Worm (Caenorhabditis elegans): Measurements from ENCODE around the gene T21B10.3.

The T21B10.3 gene

DNA sequence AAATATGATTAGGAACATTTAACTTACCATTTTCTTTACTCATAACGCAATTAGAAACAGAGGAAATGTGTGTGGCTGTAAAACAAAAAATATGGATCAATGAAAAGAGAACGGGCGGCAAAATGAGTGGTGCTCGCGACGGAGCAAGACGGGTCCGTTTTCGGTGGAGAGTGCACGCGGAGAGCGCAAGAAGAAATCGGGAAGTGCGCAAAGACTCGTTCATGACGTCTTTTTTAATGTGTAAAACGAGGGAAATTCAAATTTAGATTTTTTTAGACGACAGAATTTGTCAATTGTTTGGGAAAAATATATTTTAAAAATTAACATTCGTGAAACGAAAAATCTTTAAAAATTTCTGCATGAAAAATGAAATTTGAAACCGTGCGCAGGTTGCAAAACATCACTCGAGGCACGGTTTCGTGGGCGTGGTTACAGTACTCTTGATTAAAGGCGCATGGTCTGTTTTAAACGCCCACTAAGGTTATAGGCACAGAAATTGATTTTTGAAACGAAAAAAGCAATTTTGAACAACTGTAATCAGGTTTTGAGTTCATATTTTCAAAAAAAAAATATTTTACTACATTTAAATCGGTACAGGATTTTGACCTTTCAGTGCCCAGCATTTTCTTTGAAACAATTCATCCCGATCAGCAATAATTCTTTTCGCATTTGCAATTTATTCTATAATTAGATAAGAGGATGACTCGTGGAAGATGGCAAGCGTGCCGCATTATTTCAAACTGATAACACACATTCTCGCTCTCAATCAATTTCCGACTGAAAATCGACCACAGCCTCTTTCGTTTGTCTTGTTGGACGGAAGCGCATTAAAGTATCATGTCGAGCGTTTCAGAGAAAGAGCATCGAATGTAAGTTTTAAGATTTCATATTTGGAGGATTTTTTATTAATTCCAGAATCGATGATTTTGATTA lies 35.3 kb downstream of the T21B10.3 start, which contains the start of the genes szy-20 and C18E9.5 (continued):
- peak; percentile 90 for TF ChIP-seq mep-1 (tag; optimal IDR thresholded peaks at IDR 0.05)
- peak; percentile 61 for TF ChIP-seq nhr-11 (tag; optimal IDR thresholded peaks at IDR 0.05)
- TF ChIP-seq ceh-8 (GFP tag; optimal IDR thresholded peaks at IDR 0.05) = peak; percentile 72
- peak; percentile 58 for TF ChIP-seq elt-2 (tag; optimal IDR thresholded peaks at IDR 0.05)
- TF ChIP-seq egl-13 (tag; optimal IDR thresholded peaks at IDR 0.05) = peak; percentile 71
- TF ChIP-seq nhr-28 (tag; optimal IDR thresholded peaks at IDR 0.05) = no peak
- no peak for TF ChIP-seq hlh-17 (GFP tag; optimal IDR thresholded peaks at IDR 0.05; ENCODE audit: borderline replicate concordance)

DNA sequence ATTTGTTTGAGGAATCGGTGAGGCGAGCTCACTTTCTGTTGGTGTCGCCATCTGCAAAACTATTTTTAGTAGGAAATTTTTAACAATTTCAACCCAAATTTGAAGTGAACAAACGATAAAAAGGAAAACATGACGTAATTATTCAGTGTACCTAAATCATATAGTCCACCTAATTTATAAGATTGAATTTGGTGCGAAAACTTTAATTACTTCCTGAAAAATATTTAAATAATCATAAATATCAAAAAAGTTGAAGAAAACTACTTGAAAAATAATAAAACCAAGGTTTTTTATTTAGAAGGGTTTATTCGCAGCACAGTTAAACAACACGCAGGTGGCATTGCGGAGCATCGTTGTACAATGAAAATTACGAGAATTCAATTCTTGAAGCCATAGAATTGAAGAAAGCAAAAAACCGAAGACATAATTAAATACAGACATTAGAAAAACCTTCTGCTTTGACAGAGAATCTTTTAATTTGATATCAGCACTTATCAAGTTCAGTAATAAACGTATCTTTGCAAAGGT lies 39.4 kb downstream of the T21B10.3 start, which contains the start of gene tomm-40:
Gene tomm-40 (minus strand): TSS at position 51 of the 528 bp plus-strand sequence.
- TF ChIP-seq lir-3 (tag; optimal IDR thresholded peaks at IDR 0.05; ENCODE audit: poor library complexity) (no peak), nhr-85 (tag) (no peak), ceh-90 (tag; optimal IDR thresholded peaks at IDR 0.05) (no peak), blmp-1 (tag; optimal IDR thresholded peaks at IDR 0.05) (peak; percentile 12), rnt-1 (tag; optimal IDR thresholded peaks at IDR 0.05) (no peak), nhr-71 (tag; optimal IDR thresholded peaks at IDR 0.05) (peak; percentile 31), ceh-8 (GFP tag; optimal IDR thresholded peaks at IDR 0.05) (no peak), dpl-1 (GFP tag; optimal IDR thresholded peaks at IDR 0.05) (peak; percentile 27 to 59 (median 48)), nhr-20 (tag; optimal IDR thresholded peaks at IDR 0.05) (peak; percentile 3), Y116A8C.19 (tag; optimal IDR thresholded peaks at IDR 0.05; ENCODE audit: borderline replicate concordance) (no peak), lin-39 (tag; optimal IDR thresholded peaks at IDR 0.05) (no peak), C16A3.4 (tag; optimal IDR thresholded peaks at IDR 0.05) (no peak), skn-1 (tag; optimal IDR thresholded peaks at IDR 0.05) (peak; percentile 5), ceh-88 (GFP tag; IDR thresholded peaks at IDR 0.05) (no peak), hpl-2 (GFP tag; optimal IDR thresholded peaks at IDR 0.05) (no peak), lin-35 (GFP tag; optimal IDR thresholded peaks at IDR 0.05) (peak in 1 of 2 experiments; percentile 55), C04F5.9 (tag; optimal IDR thresholded peaks at IDR 0.05) (no peak), efl-1 (optimal IDR thresholded peaks at IDR 0.05) (peak; percentile 49 to 51), efl-1 (GFP tag; optimal IDR thresholded peaks at IDR 0.05 in 1 of 2) (peak; percentile 55 to 93), ama-1 (optimal IDR thresholded peaks at IDR 0.05) (no peak), mef-2 (tag; optimal IDR thresholded peaks at IDR 0.05) (no peak), vab-15 (tag; optimal IDR thresholded peaks at IDR 0.05) (no peak), nhr-11 (tag; optimal IDR thresholded peaks at IDR 0.05) (no peak), swsn-7 (tag; optimal IDR thresholded peaks at IDR 0.05) (peak; percentile 13), irx-1 (tag; optimal IDR thresholded peaks at IDR 0.05) (no peak), F16B12.6 (tag; optimal IDR thresholded peaks at IDR 0.05) (no peak), isw-1 (GFP tag; IDR thresholded peaks at IDR 0.05) (no peak), lin-13 (GFP tag; optimal IDR thresholded peaks at IDR 0.05) (no peak), fos-1 (tag; optimal IDR thresholded peaks at IDR 0.05) (no peak), lsy-2 (tag; optimal IDR thresholded peaks at IDR 0.05) (peak; percentile 34 to 51), mep-1 (tag; optimal IDR thresholded peaks at IDR 0.05) (peak; percentile 40), elt-3 (tag; optimal IDR thresholded peaks at IDR 0.05) (no peak)

DNA sequence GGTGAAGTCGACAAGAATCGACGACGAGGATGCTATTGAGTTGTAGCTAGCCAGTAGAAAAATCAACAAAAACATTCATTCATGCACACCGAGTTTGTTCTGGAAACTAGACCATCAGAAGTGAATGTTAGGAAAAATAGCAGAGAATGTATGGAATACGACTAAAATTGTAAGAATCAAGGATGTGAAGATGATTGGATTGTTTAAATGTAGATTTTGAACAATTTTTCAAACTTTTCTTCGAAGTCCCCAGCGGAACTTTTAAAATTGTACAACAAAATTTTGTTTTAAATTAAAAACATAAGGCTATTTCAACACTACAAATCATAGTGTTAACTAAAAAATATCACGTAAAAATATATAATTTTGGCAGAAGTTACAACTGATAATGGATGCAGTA lies 48.5 kb downstream of the T21B10.3 start, which contains the start of gene C18E9.7:
Gene C18E9.7 (minus strand): TSS at position 101 of the 400 bp plus-strand sequence.
- TF ChIP-seq egl-27 (tag; optimal IDR thresholded peaks at IDR 0.05) (no peak), pax-3 (tag; optimal IDR thresholded peaks at IDR 0.05) (no peak), ces-1 (GFP tag; optimal IDR thresholded peaks at IDR 0.05) (no peak), skn-1 (tag; optimal IDR thresholded peaks at IDR 0.05) (no peak), unc-30 (tag; optimal IDR thresholded peaks at IDR 0.05) (no peak), nhr-237 (tag; optimal IDR thresholded peaks at IDR 0.05) (no peak), ama-1 (optimal IDR thresholded peaks at IDR 0.05) (no peak), aha-1 (tag; optimal IDR thresholded peaks at IDR 0.05) (no peak), snu-23 (GFP tag; optimal IDR thresholded peaks at IDR 0.05) (no peak)
